Worm (Caenorhabditis elegans): ENCODE results near the gene F09E5.12.

The F09E5.12 gene

DNA sequence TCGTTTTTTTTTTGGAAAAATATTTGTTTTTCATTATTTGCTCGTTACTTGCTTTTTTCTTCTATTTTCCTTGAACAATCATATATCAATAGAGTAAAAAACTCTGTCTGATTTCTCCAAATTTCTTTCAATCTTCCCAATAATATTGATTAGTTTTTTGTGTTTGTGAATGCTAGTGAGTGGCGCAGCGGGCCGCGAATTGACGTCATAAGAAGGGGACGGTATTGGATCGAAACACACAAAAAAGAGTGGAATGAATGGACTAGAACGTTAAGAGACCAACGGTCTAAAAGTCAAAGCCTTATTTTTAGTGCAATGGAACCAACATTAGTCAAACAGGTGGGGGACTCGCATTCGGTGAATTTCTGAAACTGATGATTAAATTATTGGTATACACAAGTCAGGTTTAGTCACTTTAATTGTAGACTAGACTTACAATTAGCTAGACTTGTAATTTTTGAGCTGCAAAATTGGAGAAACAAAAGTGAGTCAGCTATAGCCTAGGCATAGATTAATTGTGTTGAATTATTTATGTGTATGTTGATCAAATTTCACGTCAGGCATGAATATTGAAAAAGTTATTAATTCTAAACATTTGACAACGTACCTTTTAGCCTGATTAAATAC lies 38.8 kb downstream of the F09E5.12 start:
- TF ChIP-seq tbx-2 (tag; optimal IDR thresholded peaks at IDR 0.05): no peak
- TF ChIP-seq nhr-23 (tag; optimal IDR thresholded peaks at IDR 0.05): peak; percentile 9
- peak; percentile 29 for TF ChIP-seq elt-2 (tag; optimal IDR thresholded peaks at IDR 0.05)
- peak; percentile 62 for TF ChIP-seq nfya-1 (tag; optimal IDR thresholded peaks at IDR 0.05; ENCODE audit: insufficient read depth)
- peak; percentile 39 for TF ChIP-seq pqm-1 (tag; optimal IDR thresholded peaks at IDR 0.05)
- no peak for TF ChIP-seq mml-1 (tag; optimal IDR thresholded peaks at IDR 0.05)
- TF ChIP-seq nhr-25 (tag; optimal IDR thresholded peaks at IDR 0.05): peak; percentile 14
- TF ChIP-seq pha-4 (tag; optimal IDR thresholded peaks at IDR 0.05): peak; percentile 75
- peak; percentile 21 for TF ChIP-seq nhr-11 (tag; optimal IDR thresholded peaks at IDR 0.05)

DNA sequence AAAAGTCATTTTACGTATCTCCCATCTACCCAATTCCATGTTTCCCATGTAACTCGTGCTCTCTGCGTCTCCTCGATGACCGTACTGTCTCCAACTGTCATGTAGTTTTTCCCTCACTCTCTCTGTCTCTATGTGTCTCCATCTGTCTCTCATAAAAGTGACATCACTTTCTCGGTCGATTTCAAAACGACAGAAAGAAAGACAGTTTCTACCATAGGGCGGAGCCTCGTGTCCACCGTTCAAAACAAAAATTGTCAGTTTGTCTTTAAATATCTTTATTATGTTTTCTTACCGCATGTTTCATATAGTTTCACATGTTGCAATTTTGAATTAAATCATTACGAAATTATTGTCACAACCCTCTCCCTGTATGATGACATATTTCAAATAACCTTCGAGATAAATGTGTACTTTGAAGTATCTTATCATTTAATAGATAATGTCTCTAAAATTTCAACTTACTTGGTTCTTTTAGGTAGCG lies 40.3 kb downstream of the F09E5.12 start:
- peak; percentile 10 for TF ChIP-seq lin-15B (tag; optimal IDR thresholded peaks at IDR 0.05)
- TF ChIP-seq skn-1 (tag; optimal IDR thresholded peaks at IDR 0.05): peak; percentile 44
- TF ChIP-seq nhr-25 (tag; optimal IDR thresholded peaks at IDR 0.05): peak; percentile 91
- peak; percentile 84 for TF ChIP-seq lsy-12 (tag; optimal IDR thresholded peaks at IDR 0.05)
- no peak for TF ChIP-seq nhr-12 (tag; optimal IDR thresholded peaks at IDR 0.05)
- TF ChIP-seq nhr-23 (tag; optimal IDR thresholded peaks at IDR 0.05): peak; percentile 96
- no peak for TF ChIP-seq ceh-9 (tag; optimal IDR thresholded peaks at IDR 0.05)
- peak; percentile 97 for TF ChIP-seq egl-5 (tag; optimal IDR thresholded peaks at IDR 0.05)
- peak; percentile 80 for TF ChIP-seq nfya-1 (tag; optimal IDR thresholded peaks at IDR 0.05; ENCODE audit: insufficient read depth)
- no peak for TF ChIP-seq aly-2 (tag; optimal IDR thresholded peaks at IDR 0.05)
- peak in 2 of 3 experiments; percentile 10 to 74 for TF ChIP-seq elt-3 (tag; optimal IDR thresholded peaks at IDR 0.05)
- TF ChIP-seq ztf-4 (tag; optimal IDR thresholded peaks at IDR 0.05): no peak
- TF ChIP-seq nhr-11 (tag; optimal IDR thresholded peaks at IDR 0.05): peak; percentile 53
- peak; percentile 81 for TF ChIP-seq unc-62 (GFP tag; optimal IDR thresholded peaks at IDR 0.05)
- peak; percentile 98 for TF ChIP-seq elt-2 (tag; optimal IDR thresholded peaks at IDR 0.05)
- peak; percentile 71 for TF ChIP-seq pqm-1 (tag; optimal IDR thresholded peaks at IDR 0.05)
- no peak for TF ChIP-seq eor-1 (tag; optimal IDR thresholded peaks at IDR 0.05)
- TF ChIP-seq nhr-28 (tag; optimal IDR thresholded peaks at IDR 0.05): peak; percentile 43
- no peak for TF ChIP-seq ama-1 (optimal IDR thresholded peaks at IDR 0.05)
- peak; percentile 86 for TF ChIP-seq nhr-43 (tag; optimal IDR thresholded peaks at IDR 0.05; ENCODE audit: poor library complexity, severe bottlenecking)
- TF ChIP-seq ceh-16 (tag; optimal IDR thresholded peaks at IDR 0.05): no peak
- no peak for TF ChIP-seq nhr-76 (tag; optimal IDR thresholded peaks at IDR 0.05)
- TF ChIP-seq zag-1 (tag; optimal IDR thresholded peaks at IDR 0.05): no peak
- peak; percentile 48 for TF ChIP-seq R02D3.7 (tag; optimal IDR thresholded peaks at IDR 0.05)
- TF ChIP-seq nhr-67 (tag; optimal IDR thresholded peaks at IDR 0.05): no peak
- no peak for TF ChIP-seq unc-39 (tag; optimal IDR thresholded peaks at IDR 0.05)
- no peak for TF ChIP-seq fkh-10 (GFP tag; optimal IDR thresholded peaks at IDR 0.05)
- no peak for TF ChIP-seq nhr-237 (tag; optimal IDR thresholded peaks at IDR 0.05)
- TF ChIP-seq fkh-2 (tag; optimal IDR thresholded peaks at IDR 0.05): no peak
- TF ChIP-seq elt-1 (tag; optimal IDR thresholded peaks at IDR 0.05): no peak
- TF ChIP-seq hmg-11 (tag; optimal IDR thresholded peaks at IDR 0.05): peak; percentile 26
- peak; percentile 89 for TF ChIP-seq jun-1 (tag; optimal IDR thresholded peaks at IDR 0.05)
- peak; percentile 79 for TF ChIP-seq ceh-28 (tag; optimal IDR thresholded peaks at IDR 0.05)
- peak; percentile 79 for TF ChIP-seq pha-4 (tag; optimal IDR thresholded peaks at IDR 0.05)
- TF ChIP-seq egl-27 (tag; optimal IDR thresholded peaks at IDR 0.05): peak; percentile 80
- TF ChIP-seq daf-12 (tag; optimal IDR thresholded peaks at IDR 0.05): no peak
- no peak for TF ChIP-seq snpc-4 (tag; optimal IDR thresholded peaks at IDR 0.05)
- TF ChIP-seq ceh-82 (tag; optimal IDR thresholded peaks at IDR 0.05): no peak
- peak; percentile 57 for TF ChIP-seq nhr-77 (tag; optimal IDR thresholded peaks at IDR 0.05)
- peak; percentile 48 for TF ChIP-seq lin-39 (tag; optimal IDR thresholded peaks at IDR 0.05)
- TF ChIP-seq sea-2 (GFP tag; optimal IDR thresholded peaks at IDR 0.05): no peak
- TF ChIP-seq ZK546.5 (tag; optimal IDR thresholded peaks at IDR 0.05): no peak
- no peak for TF ChIP-seq fos-1 (tag; optimal IDR thresholded peaks at IDR 0.05)
- no peak for TF ChIP-seq mml-1 (tag; optimal IDR thresholded peaks at IDR 0.05)
- no peak for TF ChIP-seq ztf-11 (tag; optimal IDR thresholded peaks at IDR 0.05)
- peak; percentile 54 for TF ChIP-seq mdl-1 (tag; optimal IDR thresholded peaks at IDR 0.05)
- peak; percentile 62 for TF ChIP-seq tbx-2 (tag; optimal IDR thresholded peaks at IDR 0.05)
